Worm (Caenorhabditis elegans): ENCODE results near the gene srh-290.

- TF ChIP-seq dao-5 (tag; optimal IDR thresholded peaks at IDR 0.05) (no peak), W03F9.2 (tag; optimal IDR thresholded peaks at IDR 0.05) (no peak)
Measured at ce11 chrV:17743802-17744201, 46.5 kb upstream of the srh-290 start.
